Fruit fly (Drosophila melanogaster) S2 (cell line): Measurements from ENCODE around the gene PICK1.

Experiments used
- CG8478 ChIP-seq: fragments of >200 bp; optimal IDR thresholded peaks from 2 replicates; lab custom pipeline; 2018
- CTCF ChIP-seq, 2 experiments: fragments of >200 bp; optimal IDR thresholded peaks; 2 replicates each; lab custom pipeline; 2018

- TF ChIP-seq CG8478 (lab: Kevin White, UChicago) (no peak), CTCF (optimal IDR thresholded peaks at IDR 0.05; lab: Kevin White, UChicago) (no peak)
Measured at dm6 chr2L:12666002-12666576, 28.7 kb upstream of the PICK1 start.
